Worm (Caenorhabditis elegans) whole organism, L3 larva: Measurements from ENCODE around the gene C14C6.6.

Experiments
- R02D3.7 ChIP-seq: fragments of 150-350 bp; optimal IDR thresholded peaks from 2 replicates; lab custom pipeline; 2014; ENCODE audit warnings: missing biosample characterization, missing genetic modification characterization
- ceh-16 ChIP-seq: sonication (generic microtip); optimal IDR thresholded peaks from 2 replicates; lab custom pipeline; 2017; ENCODE audit warnings: missing biosample characterization, missing genetic modification characterization
- egl-27 ChIP-seq: sonication (generic microtip); optimal IDR thresholded peaks from 4 replicates; lab custom pipeline; 2017; ENCODE audit warnings: missing biosample characterization, missing genetic modification reagents, missing genetic modification characterization
- elt-1 ChIP-seq: fragments of 150-350 bp; optimal IDR thresholded peaks from 2 replicates; lab custom pipeline; 2014; ENCODE audit warnings: missing biosample characterization, missing genetic modification characterization
- elt-2 ChIP-seq: sonication (generic microtip); optimal IDR thresholded peaks from 2 replicates; lab custom pipeline; 2016; ENCODE audit warnings: missing genetic modification reagents, mild to moderate bottlenecking, missing genetic modification characterization, missing compliant biosample characterization
- fos-1 ChIP-seq: fragments of 150-350 bp; optimal IDR thresholded peaks from 2 replicates; lab custom pipeline; 2014; ENCODE audit warnings: missing biosample characterization, missing genetic modification characterization
- lin-39 ChIP-seq: fragments of 150-350 bp; optimal IDR thresholded peaks from 2 replicates; lab custom pipeline; 2018; ENCODE audit warnings: missing biosample characterization, missing genetic modification reagents, missing genetic modification characterization
- nfya-1 ChIP-seq: sonication (generic microtip); optimal IDR thresholded peaks from 2 replicates; lab custom pipeline; 2017; ENCODE audit warnings: missing genetic modification characterization, mild to moderate bottlenecking, missing compliant biosample characterization, antibody characterized with exemption, moderate library complexity; ENCODE audit not compliant: insufficient read depth
- nhr-11 ChIP-seq: fragments of 150-350 bp; optimal IDR thresholded peaks from 2 replicates; lab custom pipeline; 2014; ENCODE audit warnings: missing biosample characterization, missing genetic modification characterization
- nhr-28 ChIP-seq: fragments of 150-350 bp; optimal IDR thresholded peaks from 2 replicates; lab custom pipeline; 2014; ENCODE audit warnings: missing biosample characterization, missing genetic modification characterization
- nhr-77 ChIP-seq: fragments of 150-350 bp; optimal IDR thresholded peaks from 2 replicates; lab custom pipeline; 2014; ENCODE audit warnings: missing biosample characterization, missing genetic modification characterization

DNA sequence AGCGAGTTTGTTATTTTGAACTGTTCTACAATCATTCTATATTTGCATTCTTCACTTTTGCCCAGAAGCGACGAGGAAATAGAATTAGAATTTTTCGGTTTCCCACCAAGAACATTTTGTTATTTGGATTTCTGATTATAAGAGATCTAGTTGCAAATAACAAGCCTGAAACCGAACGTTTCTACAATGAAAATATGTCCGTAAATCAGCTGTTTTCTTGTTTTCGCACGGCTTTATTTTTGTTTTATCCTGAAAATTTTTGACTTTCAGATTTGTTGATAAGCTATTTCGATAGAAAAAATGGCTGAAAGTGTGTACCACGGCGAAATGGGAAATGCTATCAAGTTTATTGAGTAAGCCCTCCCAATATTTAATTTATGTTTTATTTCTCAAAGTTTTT, 20.3 kb downstream of the C14C6.6 start, which contains the start of gene srw-108:
- TF ChIP-seq nhr-28 (tag; lab: Kevin White, UChicago) (no peak), fos-1 (tag; lab: Kevin White, UChicago) (no peak), ceh-16 (tag; lab: Kevin White, UChicago) (no peak), nhr-77 (tag; lab: Kevin White, UChicago) (no peak), lin-39 (tag; lab: Kevin White, UChicago) (no peak), elt-1 (tag; lab: Kevin White, UChicago) (no peak), nfya-1 (no peak), egl-27 (tag; lab: Kevin White, UChicago) (no peak), R02D3.7 (tag; lab: Kevin White, UChicago) (no peak), nhr-11 (no peak), elt-2 (tag; lab: Kevin White, UChicago) (no peak)
